Worm (Caenorhabditis elegans) whole organism, L1 larva: ENCODE results near the gene srx-48.

ENCODE experiments used
- C04F5.9 ChIP-seq: sonication (generic microtip); optimal IDR thresholded peaks from 2 replicates; lab custom pipeline; 2016; ENCODE audit warnings: missing genetic modification characterization, missing compliant biosample characterization
- C16A3.4 ChIP-seq: fragments of 150-350 bp; optimal IDR thresholded peaks from 2 replicates; lab custom pipeline; 2014; ENCODE audit warnings: missing biosample characterization, missing genetic modification characterization
- C34B4.2 ChIP-seq: sonication (generic microtip); optimal IDR thresholded peaks from 2 replicates; lab custom pipeline; 2017; ENCODE audit warnings: mild to moderate bottlenecking, missing genetic modification characterization, missing compliant biosample characterization
- F16B12.6 ChIP-seq: fragments of 150-350 bp; optimal IDR thresholded peaks from 2 replicates; lab custom pipeline; 2014; ENCODE audit warnings: missing biosample characterization, missing genetic modification characterization
- Y116A8C.19 ChIP-seq: sonication (generic microtip); optimal IDR thresholded peaks from 2 replicates; lab custom pipeline; 2016; ENCODE audit warnings: missing compliant biosample characterization, missing genetic modification characterization, borderline replicate concordance
- aha-1 ChIP-seq: fragments of 150-350 bp; optimal IDR thresholded peaks from 2 replicates; lab custom pipeline; 2014; ENCODE audit warnings: missing biosample characterization, missing genetic modification characterization
- alr-1 ChIP-seq: fragments of 200-800 bp; sonication (Bioruptor generic); optimal IDR thresholded peaks from 2 replicates; lab custom pipeline; 2018; ENCODE audit warnings: borderline replicate concordance, mild to moderate bottlenecking, missing genetic modification characterization, missing compliant biosample characterization
- ceh-8 ChIP-seq: fragments of 200-800 bp; sonication (Bioruptor generic); optimal IDR thresholded peaks from 2 replicates; lab custom pipeline; 2018; ENCODE audit warnings: mild to moderate bottlenecking, missing genetic modification characterization, moderate library complexity, missing compliant biosample characterization
- ceh-90 ChIP-seq: sonication (generic microtip); optimal IDR thresholded peaks from 2 replicates; lab custom pipeline; 2016; ENCODE audit warnings: missing genetic modification characterization, missing compliant biosample characterization
- egl-13 ChIP-seq: sonication (generic microtip); optimal IDR thresholded peaks from 2 replicates; lab custom pipeline; 2016; ENCODE audit warnings: missing genotype, missing genetic modification reagents, missing genetic modification characterization, missing compliant biosample characterization
- egl-27 ChIP-seq, 2 experiments: fragments of 150-350 bp in 1 of 2; sonication (generic microtip); optimal IDR thresholded peaks; 3 replicates each; lab custom pipeline; 2017 to 2018; ENCODE audit warnings: missing biosample characterization in 2 of 2, missing genetic modification characterization in 2 of 2, missing genetic modification reagents in 2 of 2
- elt-2 ChIP-seq: sonication (generic microtip); optimal IDR thresholded peaks from 2 replicates; lab custom pipeline; 2016; ENCODE audit warnings: missing genetic modification characterization, mild to moderate bottlenecking, inconsistent platforms, missing compliant biosample characterization, missing genetic modification reagents
- elt-3 ChIP-seq, 6 experiments: fragments of 150-350 bp in 1 of 6; sonication (generic microtip); optimal IDR thresholded peaks; 2 replicates each; lab custom pipeline; 2017 to 2018; ENCODE audit warnings: missing biosample characterization in 6 of 6, missing genetic modification characterization in 6 of 6, inconsistent platforms in 1 of 6
- fkh-10 ChIP-seq: sonication (generic microtip); optimal IDR thresholded peaks from 2 replicates; lab custom pipeline; 2017; ENCODE audit warnings: missing biosample characterization, missing genetic modification reagents, missing genetic modification characterization
- fkh-8 ChIP-seq: sonication (generic microtip); optimal IDR thresholded peaks from 2 replicates; lab custom pipeline; 2016; ENCODE audit warnings: mild to moderate bottlenecking, missing genetic modification characterization, missing compliant biosample characterization
- grh-1 ChIP-seq: fragments of 200-800 bp; sonication (Bioruptor generic); IDR thresholded peaks from 2 replicates; pipeline ENCODE4 v1.3.6; 2022; ENCODE audit warnings: missing genetic modification reagents, missing genetic modification characterization, missing compliant biosample characterization
- hpl-2 ChIP-seq: fragments of 150-350 bp; optimal IDR thresholded peaks from 2 replicates; lab custom pipeline; 2014; ENCODE audit warnings: missing biosample characterization, missing genetic modification reagents, missing genetic modification characterization
- irx-1 ChIP-seq: sonication (generic microtip); optimal IDR thresholded peaks from 2 replicates; lab custom pipeline; 2016; ENCODE audit warnings: missing genetic modification characterization, missing compliant biosample characterization
- isw-1 ChIP-seq: fragments of 200-800 bp; sonication (Bioruptor generic); IDR thresholded peaks from 2 replicates; pipeline ENCODE4 v1.3.6; 2022; ENCODE audit warnings: missing genetic modification characterization, missing compliant biosample characterization
- jun-1 ChIP-seq: fragments of 150-350 bp; optimal IDR thresholded peaks from 2 replicates; lab custom pipeline; 2014; ENCODE audit warnings: missing biosample characterization, missing genetic modification reagents, missing genetic modification characterization
- lin-13 ChIP-seq: fragments of 150-350 bp; optimal IDR thresholded peaks from 2 replicates; lab custom pipeline; 2014; ENCODE audit warnings: missing biosample characterization, missing genetic modification reagents, missing genetic modification characterization
- lin-15B ChIP-seq: fragments of 150-350 bp; sonication (generic microtip); optimal IDR thresholded peaks from 3 replicates; lab custom pipeline; 2014; ENCODE audit warnings: missing biosample characterization, missing genetic modification characterization
- lsy-2 ChIP-seq, 2 experiments: fragments of 150-350 bp; optimal IDR thresholded peaks; 2 replicates each; lab custom pipeline; 2014; ENCODE audit warnings: missing biosample characterization in 2 of 2, missing genetic modification characterization in 2 of 2
- mab-9 ChIP-seq: fragments of 200-800 bp; sonication (Bioruptor generic); IDR thresholded peaks from 2 replicates; pipeline ENCODE4 v1.3.6; 2022; ENCODE audit warnings: missing genetic modification reagents, missing genetic modification characterization, missing compliant biosample characterization
- mef-2 ChIP-seq: fragments of 150-350 bp; optimal IDR thresholded peaks from 2 replicates; lab custom pipeline; 2014; ENCODE audit warnings: missing biosample characterization, missing genetic modification characterization
- nhr-12 ChIP-seq: sonication (generic microtip); optimal IDR thresholded peaks from 2 replicates; lab custom pipeline; 2017; ENCODE audit warnings: missing biosample characterization, missing genetic modification characterization
- nhr-47 ChIP-seq: sonication (generic microtip); optimal IDR thresholded peaks from 2 replicates; lab custom pipeline; 2016; ENCODE audit warnings: mild to moderate bottlenecking, missing genetic modification characterization, moderate library complexity, missing compliant biosample characterization
- nhr-71 ChIP-seq: sonication (generic microtip); optimal IDR thresholded peaks from 2 replicates; lab custom pipeline; 2016; ENCODE audit warnings: mild to moderate bottlenecking, missing genetic modification characterization, moderate library complexity, missing compliant biosample characterization
- nhr-76 ChIP-seq: sonication (generic microtip); optimal IDR thresholded peaks from 2 replicates; lab custom pipeline; 2017; ENCODE audit warnings: missing biosample characterization, missing genetic modification characterization
- nhr-77 ChIP-seq: fragments of 150-350 bp; optimal IDR thresholded peaks from 2 replicates; lab custom pipeline; 2014; ENCODE audit warnings: missing biosample characterization, missing genetic modification characterization
- nhr-84 ChIP-seq: sonication (generic microtip); optimal IDR thresholded peaks from 2 replicates; lab custom pipeline; 2017; ENCODE audit warnings: missing biosample characterization, missing genetic modification characterization
- nhr-90 ChIP-seq: sonication (generic microtip); optimal IDR thresholded peaks from 2 replicates; lab custom pipeline; 2016; ENCODE audit warnings: mild to moderate bottlenecking, missing genetic modification characterization, missing compliant biosample characterization; ENCODE audit not compliant: poor library complexity
- pag-3 ChIP-seq: sonication (generic microtip); optimal IDR thresholded peaks from 2 replicates; lab custom pipeline; 2017; ENCODE audit warnings: missing genetic modification characterization, mild to moderate bottlenecking, missing compliant biosample characterization, antibody characterized with exemption, borderline replicate concordance; ENCODE audit not compliant: insufficient read depth
- pax-3 ChIP-seq: fragments of 200-800 bp; sonication (Bioruptor generic); optimal IDR thresholded peaks from 2 replicates; lab custom pipeline; 2018; ENCODE audit warnings: mild to moderate bottlenecking, missing genetic modification characterization, moderate library complexity, missing compliant biosample characterization
- pqm-1 ChIP-seq: sonication (generic microtip); optimal IDR thresholded peaks from 3 replicates; lab custom pipeline; 2017; ENCODE audit warnings: missing biosample characterization, missing genetic modification characterization
- rnt-1 ChIP-seq: sonication (generic microtip); optimal IDR thresholded peaks from 2 replicates; lab custom pipeline; 2016; ENCODE audit warnings: mild to moderate bottlenecking, missing genetic modification characterization, moderate library complexity, missing compliant biosample characterization
- skn-1 ChIP-seq: fragments of 150-350 bp; optimal IDR thresholded peaks from 2 replicates; lab custom pipeline; 2014; ENCODE audit warnings: missing biosample characterization, missing genetic modification characterization
- snpc-4 ChIP-seq: fragments of 150-350 bp; optimal IDR thresholded peaks from 2 replicates; lab custom pipeline; 2014; ENCODE audit warnings: missing biosample characterization, missing genetic modification characterization
- snu-23 ChIP-seq: sonication (generic microtip); optimal IDR thresholded peaks from 2 replicates; lab custom pipeline; 2016; ENCODE audit warnings: missing genetic modification characterization, missing compliant biosample characterization
- sptf-1 ChIP-seq: fragments of 150-350 bp; optimal IDR thresholded peaks from 2 replicates; lab custom pipeline; 2014; ENCODE audit warnings: missing biosample characterization, missing genetic modification characterization
- swsn-7 ChIP-seq: sonication (generic microtip); optimal IDR thresholded peaks from 2 replicates; lab custom pipeline; 2016; ENCODE audit warnings: missing genetic modification characterization, missing compliant biosample characterization
- unc-62 ChIP-seq: fragments of 150-350 bp; optimal IDR thresholded peaks from 2 replicates; lab custom pipeline; 2014; ENCODE audit warnings: missing biosample characterization, missing genetic modification reagents, missing genetic modification characterization
- unc-98 ChIP-seq: fragments of 200-800 bp; sonication (Bioruptor generic); IDR thresholded peaks from 2 replicates; pipeline ENCODE4 v1.3.6; 2022; ENCODE audit warnings: missing genetic modification characterization, missing compliant biosample characterization
- vab-15 ChIP-seq: sonication (generic microtip); optimal IDR thresholded peaks from 2 replicates; lab custom pipeline; 2017; ENCODE audit warnings: missing genotype, mild to moderate bottlenecking, missing genetic modification characterization, missing compliant biosample characterization
- zip-4 ChIP-seq: fragments of 200-800 bp; sonication (Bioruptor generic); optimal IDR thresholded peaks from 2 replicates; lab custom pipeline; 2018; ENCODE audit warnings: mild to moderate bottlenecking, missing genetic modification characterization, moderate library complexity, missing compliant biosample characterization
- ztf-4 ChIP-seq: fragments of 150-350 bp; optimal IDR thresholded peaks from 2 replicates; lab custom pipeline; 2014; ENCODE audit warnings: missing biosample characterization, missing genetic modification characterization

The srx-48 gene

DNA sequence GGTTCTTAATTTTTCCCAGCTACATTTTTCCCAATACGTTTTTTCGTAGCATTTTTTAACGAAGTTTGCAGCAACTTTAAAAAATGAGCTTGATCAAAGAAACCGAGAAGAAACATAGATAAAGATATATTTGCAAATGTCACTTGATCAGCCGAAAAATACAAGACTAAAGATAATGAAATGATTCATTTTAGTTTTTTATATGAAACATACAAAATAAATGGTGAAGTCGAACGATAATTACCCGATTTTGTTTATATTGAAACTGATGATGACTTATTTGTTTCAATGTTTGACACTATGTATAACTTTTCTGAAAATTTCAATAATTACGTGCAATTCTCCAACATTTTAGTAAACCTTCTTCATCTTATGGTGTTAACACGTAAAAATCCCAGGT lies 35.2 kb downstream of the srx-48 start, which contains the start of gene srw-22:
Gene srw-22 (plus strand): TSS at position 301 of the 400 bp plus-strand sequence.
- TF ChIP-seq unc-98 (no peak), mab-9 (GFP tag; lab: Robert Waterston, UW) (no peak), mef-2 (tag; lab: Kevin White, UChicago) (no peak), snpc-4 (tag; lab: Kevin White, UChicago) (no peak)

DNA sequence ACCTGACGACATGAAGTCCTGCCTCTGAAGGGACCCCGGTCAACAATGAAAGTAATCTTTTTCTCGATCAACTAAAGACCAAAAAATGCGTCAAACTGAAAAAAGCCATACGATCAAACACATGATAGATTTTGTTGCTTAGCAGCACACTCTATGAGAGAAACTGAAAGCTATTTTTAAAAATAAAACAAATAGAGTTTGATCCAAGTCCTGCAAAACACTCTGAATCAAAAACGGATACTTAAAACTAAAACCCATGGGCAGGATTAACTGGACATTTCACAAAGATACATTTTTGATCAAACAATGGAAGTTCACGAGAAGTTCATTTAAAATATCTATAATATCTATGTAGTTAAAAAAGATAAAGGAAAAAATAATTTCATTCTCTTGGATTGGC lies 36.1 kb downstream of the srx-48 start, which contains the start of gene T10H4.13:
Gene T10H4.13 (minus strand): TSS at position 101 of the 400 bp plus-strand sequence.
- no peak for TF ChIP-seq lin-15B
- TF ChIP-seq C04F5.9 (tag; lab: Kevin White, UChicago), result no peak
- TF ChIP-seq ceh-8 (GFP tag; lab: Kevin White, UChicago), result no peak
- TF ChIP-seq C16A3.4 (tag; lab: Kevin White, UChicago), result no peak
- no peak for TF ChIP-seq snu-23 (GFP tag; lab: Kevin White, UChicago)
- no peak for TF ChIP-seq hpl-2
- no peak for TF ChIP-seq elt-2 (tag; lab: Kevin White, UChicago)
- TF ChIP-seq vab-15 (tag; lab: Kevin White, UChicago), result no peak
- TF ChIP-seq nhr-76 (tag; lab: Kevin White, UChicago), result no peak
- no peak for TF ChIP-seq pqm-1 (tag; lab: Kevin White, UChicago)
- TF ChIP-seq fkh-8 (tag; lab: Kevin White, UChicago), result no peak
- TF ChIP-seq F16B12.6, result no peak
- TF ChIP-seq grh-1 (GFP tag; lab: Robert Waterston, UW), result no peak
- TF ChIP-seq egl-13 (tag; lab: Kevin White, UChicago), result no peak
- TF ChIP-seq nhr-12 (tag; lab: Kevin White, UChicago), result no peak
- TF ChIP-seq Y116A8C.19 (tag; lab: Kevin White, UChicago), result no peak
- TF ChIP-seq jun-1 (tag; lab: Kevin White, UChicago), result no peak
- TF ChIP-seq lin-13 (GFP tag; lab: Kevin White, UChicago), result no peak
- no peak for TF ChIP-seq unc-98
- TF ChIP-seq skn-1, result no peak
- TF ChIP-seq, all 84 proteins: peak for 0

DNA sequence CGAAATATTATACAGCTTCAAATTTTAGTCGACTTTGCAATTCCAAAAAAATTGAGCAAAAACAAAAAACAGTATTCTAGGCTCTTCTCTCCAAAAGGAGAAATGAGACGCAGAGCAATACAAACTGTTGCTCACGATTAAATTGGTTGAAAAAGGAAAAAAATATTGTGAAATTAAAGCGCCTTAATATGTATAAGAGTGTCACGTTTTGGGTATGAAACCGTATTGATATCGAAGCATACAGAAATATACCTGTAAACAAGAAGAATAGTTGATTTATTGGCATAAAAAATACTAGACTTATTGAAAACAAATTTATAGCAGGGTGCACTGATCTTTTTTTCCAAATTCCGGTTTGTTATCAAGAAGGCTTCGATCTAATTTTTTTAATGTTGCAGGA lies 37.7 kb downstream of the srx-48 start, which contains the start of gene M01B2.13:
Gene M01B2.13 (minus strand): TSS at position 101 of the 400 bp plus-strand sequence.
- TF ChIP-seq swsn-7 (tag; lab: Kevin White, UChicago), result no peak
- no peak for TF ChIP-seq isw-1 (GFP tag; lab: Robert Waterston, UW)
- no peak for TF ChIP-seq nhr-71 (tag; lab: Kevin White, UChicago)
- TF ChIP-seq pag-3 (tag; lab: Kevin White, UChicago), result no peak
- no peak for TF ChIP-seq sptf-1 (tag; lab: Kevin White, UChicago)
- no peak for TF ChIP-seq pax-3
- TF ChIP-seq unc-98, result no peak
- no peak for TF ChIP-seq lsy-2 (tag; optimal IDR thresholded peaks at IDR 0.05; lab: Kevin White, UChicago)
- TF ChIP-seq fkh-10 (GFP tag; lab: Kevin White, UChicago), result no peak
- no peak for TF ChIP-seq C34B4.2 (tag; lab: Kevin White, UChicago)
- no peak for TF ChIP-seq elt-3 (tag; optimal IDR thresholded peaks at IDR 0.05; lab: Kevin White, UChicago)

DNA sequence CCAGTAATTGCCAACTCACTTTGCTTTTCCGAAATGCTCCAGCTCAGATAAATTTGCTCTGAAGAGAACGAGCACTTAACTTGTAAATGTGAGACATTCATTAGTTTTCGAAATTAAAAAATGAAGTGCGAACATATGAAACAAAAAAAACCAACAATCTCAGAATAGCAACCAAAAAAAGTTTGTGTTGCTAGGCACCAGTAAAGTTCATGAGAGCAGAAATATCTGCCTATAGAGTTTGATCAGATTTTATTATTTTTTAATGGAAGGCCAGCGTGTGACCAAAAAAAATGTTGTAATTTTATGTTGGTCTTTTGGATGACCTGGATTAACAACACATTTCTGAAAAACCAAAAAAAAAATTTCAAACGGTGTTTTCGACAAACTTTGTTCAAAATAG lies 39.4 kb downstream of the srx-48 start, which contains the start of gene M01B2.12:
Gene M01B2.12 (minus strand): TSS at position 101 of the 400 bp plus-strand sequence.
- TF ChIP-seq unc-98 (no peak), unc-62 (no peak), nhr-84 (tag; lab: Kevin White, UChicago) (no peak), Y116A8C.19 (tag; lab: Kevin White, UChicago) (no peak), nhr-47 (tag; lab: Kevin White, UChicago) (no peak), egl-27 (tag; optimal IDR thresholded peaks at IDR 0.05; lab: Kevin White, UChicago) (no peak), irx-1 (tag; lab: Kevin White, UChicago) (no peak), alr-1 (no peak), elt-2 (tag; lab: Kevin White, UChicago) (no peak), nhr-77 (tag; lab: Kevin White, UChicago) (no peak), ztf-4 (tag; lab: Kevin White, UChicago) (no peak), rnt-1 (tag; lab: Kevin White, UChicago) (no peak), isw-1 (GFP tag; lab: Robert Waterston, UW) (no peak), nhr-90 (no peak), ceh-90 (no peak), zip-4 (GFP tag; lab: Kevin White, UChicago) (no peak), aha-1 (tag; lab: Kevin White, UChicago) (no peak)
